Worm (Caenorhabditis elegans): ENCODE results near the gene C04F5.2.
A peak's percentile ranks its signal among the peaks of the same experiment; 100 is the strongest.

Gene C04F5.2

ce11 chrV:5072082-5072481, 24.9 kb downstream of the C04F5.2 start, which contains the start of gene Y58A7A.2:
Y58A7A.2 (minus strand) TSS chrV:5072182.
- TF ChIP-seq skn-1 (tag; optimal IDR thresholded peaks at IDR 0.05) (no peak), tbx-2 (tag; optimal IDR thresholded peaks at IDR 0.05) (no peak), nhr-11 (tag; optimal IDR thresholded peaks at IDR 0.05) (no peak)

ce11 chrV:5069440-5069839, 27.5 kb downstream of the C04F5.2 start, which contains the start of gene Y58A7A.1:
Y58A7A.1 (minus strand) TSS chrV:5069540.
- TF ChIP-seq nhr-25 (tag; optimal IDR thresholded peaks at IDR 0.05) = peak; percentile 5
- TF ChIP-seq ceh-16 (tag; optimal IDR thresholded peaks at IDR 0.05) = no peak

- no peak for TF ChIP-seq ceh-16 (tag; optimal IDR thresholded peaks at IDR 0.05)
- TF ChIP-seq fos-1 (tag; optimal IDR thresholded peaks at IDR 0.05) = no peak
- TF ChIP-seq elt-3 (tag; optimal IDR thresholded peaks at IDR 0.05) = no peak
- no peak for TF ChIP-seq nhr-43 (tag; optimal IDR thresholded peaks at IDR 0.05; ENCODE audit: poor library complexity, severe bottlenecking)
- TF ChIP-seq egl-5 (tag; optimal IDR thresholded peaks at IDR 0.05) = no peak
- TF ChIP-seq lsy-12 (tag; optimal IDR thresholded peaks at IDR 0.05) = no peak
- TF ChIP-seq jun-1 (tag; optimal IDR thresholded peaks at IDR 0.05) = peak; percentile 76
- no peak for TF ChIP-seq R02D3.7 (tag; optimal IDR thresholded peaks at IDR 0.05)
- peak; percentile 37 for TF ChIP-seq pha-4 (tag; optimal IDR thresholded peaks at IDR 0.05)
- no peak for TF ChIP-seq ceh-82 (tag; optimal IDR thresholded peaks at IDR 0.05)
- TF ChIP-seq pqm-1 (tag; optimal IDR thresholded peaks at IDR 0.05) = peak; percentile 61
- TF ChIP-seq elt-2 (tag; optimal IDR thresholded peaks at IDR 0.05) = peak; percentile 95
- no peak for TF ChIP-seq ceh-9 (tag; optimal IDR thresholded peaks at IDR 0.05)
- TF ChIP-seq unc-62 (GFP tag; optimal IDR thresholded peaks at IDR 0.05) = no peak
- no peak for TF ChIP-seq mdl-1 (tag; optimal IDR thresholded peaks at IDR 0.05)
- no peak for TF ChIP-seq snpc-4 (tag; optimal IDR thresholded peaks at IDR 0.05)
- no peak for TF ChIP-seq tbx-2 (tag; optimal IDR thresholded peaks at IDR 0.05)
Observed at ce11 chrV:5067390-5067789, 29.5 kb downstream of the C04F5.2 start.

DNA sequence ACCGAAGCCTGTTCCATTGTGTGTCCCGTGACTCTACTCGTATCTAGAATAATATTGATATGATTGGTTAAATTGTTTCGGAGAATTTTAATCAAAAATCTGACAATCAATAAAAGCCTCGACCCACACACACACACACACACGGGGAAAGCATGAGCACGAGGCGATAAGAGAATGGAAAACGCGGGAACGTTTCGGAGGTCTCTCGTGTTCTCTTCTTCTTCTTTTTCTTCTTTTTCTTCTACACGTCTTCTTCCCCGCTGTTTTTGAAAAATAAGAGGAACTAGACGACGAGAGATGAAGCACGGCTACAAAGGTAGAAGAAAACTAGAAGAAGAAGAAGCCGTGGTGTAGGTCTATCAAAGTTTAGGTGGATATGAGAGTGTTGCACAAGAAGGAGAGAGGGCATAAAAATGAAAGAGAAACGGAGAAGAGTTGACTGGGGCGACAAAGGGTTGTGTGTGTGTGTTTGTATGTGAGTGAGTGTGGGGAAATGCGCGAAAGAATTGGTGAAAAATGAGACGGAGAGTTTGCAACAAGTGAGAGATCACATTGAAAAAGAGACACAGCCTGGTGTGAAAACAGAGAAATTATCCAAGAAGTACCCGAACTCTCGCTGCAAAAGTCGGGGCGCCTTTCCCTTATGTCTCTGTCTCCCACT, 32.0 kb downstream of the C04F5.2 start, which contains the start of gene mlk-1:
mlk-1 (minus strand) TSS at position 51 of the 661 bp plus-strand sequence.
- TF ChIP-seq ceh-82 (tag; optimal IDR thresholded peaks at IDR 0.05) = no peak
- peak; percentile 25 for TF ChIP-seq snpc-4 (tag; optimal IDR thresholded peaks at IDR 0.05)
- TF ChIP-seq mml-1 (tag; optimal IDR thresholded peaks at IDR 0.05) = no peak
- TF ChIP-seq sea-2 (GFP tag; optimal IDR thresholded peaks at IDR 0.05) = no peak
- no peak for TF ChIP-seq aly-2 (tag; optimal IDR thresholded peaks at IDR 0.05)
- TF ChIP-seq ceh-9 (tag; optimal IDR thresholded peaks at IDR 0.05) = no peak
- TF ChIP-seq zag-1 (tag; optimal IDR thresholded peaks at IDR 0.05) = no peak
- peak; percentile 5 for TF ChIP-seq lsy-12 (tag; optimal IDR thresholded peaks at IDR 0.05)
- TF ChIP-seq nhr-43 (tag; optimal IDR thresholded peaks at IDR 0.05; ENCODE audit: poor library complexity, severe bottlenecking) = peak; percentile 36
- peak; percentile 39 for TF ChIP-seq nhr-25 (tag; optimal IDR thresholded peaks at IDR 0.05)
- TF ChIP-seq ceh-28 (tag; optimal IDR thresholded peaks at IDR 0.05) = peak; percentile 37
- no peak for TF ChIP-seq ztf-11 (tag; optimal IDR thresholded peaks at IDR 0.05)
- TF ChIP-seq fos-1 (tag; optimal IDR thresholded peaks at IDR 0.05) = no peak
- no peak for TF ChIP-seq tbx-2 (tag; optimal IDR thresholded peaks at IDR 0.05)
- TF ChIP-seq nhr-237 (tag; optimal IDR thresholded peaks at IDR 0.05) = no peak
- TF ChIP-seq eor-1 (tag; optimal IDR thresholded peaks at IDR 0.05) = no peak
- TF ChIP-seq jun-1 (tag; optimal IDR thresholded peaks at IDR 0.05) = peak; percentile 38
- no peak for TF ChIP-seq daf-12 (tag; optimal IDR thresholded peaks at IDR 0.05)
- peak; percentile 69 for TF ChIP-seq pha-4 (tag; optimal IDR thresholded peaks at IDR 0.05)
- peak; percentile 66 for TF ChIP-seq nhr-11 (tag; optimal IDR thresholded peaks at IDR 0.05)
- TF ChIP-seq unc-39 (tag; optimal IDR thresholded peaks at IDR 0.05) = no peak
- no peak for TF ChIP-seq egl-5 (tag; optimal IDR thresholded peaks at IDR 0.05)
- peak; percentile 16 for TF ChIP-seq pqm-1 (tag; optimal IDR thresholded peaks at IDR 0.05)
- no peak for TF ChIP-seq elt-1 (tag; optimal IDR thresholded peaks at IDR 0.05)
- no peak for TF ChIP-seq nhr-67 (tag; optimal IDR thresholded peaks at IDR 0.05)
- TF ChIP-seq fkh-2 (tag; optimal IDR thresholded peaks at IDR 0.05) = no peak
- peak; percentile 68 for TF ChIP-seq lin-39 (tag; optimal IDR thresholded peaks at IDR 0.05)
- peak; percentile 54 for TF ChIP-seq elt-2 (tag; optimal IDR thresholded peaks at IDR 0.05)
- TF ChIP-seq mdl-1 (tag; optimal IDR thresholded peaks at IDR 0.05) = peak; percentile 30
- no peak for TF ChIP-seq ztf-4 (tag; optimal IDR thresholded peaks at IDR 0.05)
- TF ChIP-seq elt-3 (tag; optimal IDR thresholded peaks at IDR 0.05) = no peak
- no peak for TF ChIP-seq unc-62 (GFP tag; optimal IDR thresholded peaks at IDR 0.05)
- no peak for TF ChIP-seq nhr-76 (tag; optimal IDR thresholded peaks at IDR 0.05)
- no peak for TF ChIP-seq nhr-12 (tag; optimal IDR thresholded peaks at IDR 0.05)
- peak; percentile 89 for TF ChIP-seq hmg-11 (tag; optimal IDR thresholded peaks at IDR 0.05)
- no peak for TF ChIP-seq nhr-77 (tag; optimal IDR thresholded peaks at IDR 0.05)
- no peak for TF ChIP-seq ceh-16 (tag; optimal IDR thresholded peaks at IDR 0.05)
- no peak for TF ChIP-seq ZK546.5 (tag; optimal IDR thresholded peaks at IDR 0.05)
- TF ChIP-seq skn-1 (tag; optimal IDR thresholded peaks at IDR 0.05) = no peak
- no peak for TF ChIP-seq R02D3.7 (tag; optimal IDR thresholded peaks at IDR 0.05)
- TF ChIP-seq lin-15B (tag; optimal IDR thresholded peaks at IDR 0.05) = peak; percentile 44
- peak; percentile 83 for TF ChIP-seq egl-27 (tag; optimal IDR thresholded peaks at IDR 0.05)
- TF ChIP-seq nhr-28 (tag; optimal IDR thresholded peaks at IDR 0.05) = no peak
- TF ChIP-seq nhr-23 (tag; optimal IDR thresholded peaks at IDR 0.05) = peak; percentile 48
